Worm (Caenorhabditis elegans) whole organism, midembryonic: ENCODE data around the gene C05D12.2.

Experiments used
- T22C8.4 ChIP-seq: fragments of 200-800 bp; sonication (Bioruptor generic); IDR thresholded peaks from 2 replicates; pipeline ENCODE4 v1.3.6; 2022; ENCODE audit warnings: missing genetic modification characterization, missing compliant biosample characterization
- cog-1 ChIP-seq: sonication (generic microtip); optimal IDR thresholded peaks from 2 replicates; lab custom pipeline; 2016; ENCODE audit warnings: missing genetic modification characterization, missing compliant biosample characterization
- flt-1 ChIP-seq: fragments of 200-800 bp; sonication (Bioruptor generic); IDR thresholded peaks from 2 replicates; pipeline ENCODE4 v1.3.6; 2022; ENCODE audit warnings: missing genetic modification characterization, missing compliant biosample characterization
- klf-2 ChIP-seq: fragments of 200-800 bp; sonication (Bioruptor generic); conservative IDR thresholded peaks from 2 replicates; pipeline ENCODE4 v1.3.6; 2022; ENCODE audit warnings: missing genetic modification reagents, missing genetic modification characterization, missing compliant biosample characterization
- med-1 ChIP-seq: sonication (generic microtip); optimal IDR thresholded peaks from 2 replicates; lab custom pipeline; 2017; ENCODE audit warnings: missing genetic modification characterization, mild to moderate bottlenecking, missing compliant biosample characterization, antibody characterized with exemption, missing genetic modification reagents; ENCODE audit not compliant: insufficient read depth
- ref-1 ChIP-seq: fragments of 200-800 bp; sonication (Bioruptor generic); conservative IDR thresholded peaks from 2 replicates; pipeline ENCODE4 v1.3.6; 2022; ENCODE audit warnings: missing genetic modification reagents, missing genetic modification characterization, missing compliant biosample characterization
- tab-1 ChIP-seq: fragments of 200-800 bp; sonication (Bioruptor generic); IDR thresholded peaks from 2 replicates; pipeline ENCODE4 v1.3.6; 2022; ENCODE audit warnings: missing genetic modification characterization, missing compliant biosample characterization
- ztf-23 ChIP-seq: fragments of 200-800 bp; sonication (Bioruptor generic); IDR thresholded peaks from 2 replicates; pipeline ENCODE4 v1.3.6; 2022; ENCODE audit warnings: missing genetic modification reagents, missing genetic modification characterization, missing compliant biosample characterization
- ztf-29 ChIP-seq: fragments of 200-800 bp; sonication (Bioruptor generic); IDR thresholded peaks from 2 replicates; pipeline ENCODE4 v1.3.6; 2022; ENCODE audit warnings: missing genetic modification reagents, missing genetic modification characterization, missing compliant biosample characterization

Gene C05D12.2

ce11 chrII:11417999-11418398, at the start of gene C05D12.2:
Gene C05D12.2, plus strand, starts transcription at chrII:11418299.
- no peak for TF ChIP-seq ztf-29 (GFP tag; lab: Robert Waterston, UW)
- TF ChIP-seq flt-1 (GFP tag; lab: Robert Waterston, UW), result no peak
- no peak for TF ChIP-seq ztf-23 (GFP tag; lab: Robert Waterston, UW)
- TF ChIP-seq cog-1 (tag; lab: Kevin White, UChicago), result no peak
- no peak for TF ChIP-seq klf-2 (GFP tag; lab: Robert Waterston, UW)

- no peak for TF ChIP-seq T22C8.4
- no peak for TF ChIP-seq ref-1 (GFP tag; lab: Robert Waterston, UW)
- TF ChIP-seq cog-1 (tag; lab: Kevin White, UChicago), result no peak
- TF ChIP-seq med-1 (GFP tag; lab: Kevin White, UChicago), result no peak
- no peak for TF ChIP-seq flt-1 (GFP tag; lab: Robert Waterston, UW)
- no peak for TF ChIP-seq ztf-29 (GFP tag; lab: Robert Waterston, UW)
- TF ChIP-seq tab-1 (GFP tag; lab: Robert Waterston, UW), result no peak
- no peak for TF ChIP-seq ztf-23 (GFP tag; lab: Robert Waterston, UW)
- TF ChIP-seq klf-2 (GFP tag; lab: Robert Waterston, UW), result no peak
These were observed 46.1 kb upstream of the C05D12.2 start, which contains the start of gene C33B4.2 for ce11 chrII:11371981-11372380. Gene C33B4.2, minus strand, starts transcription at chrII:11372145.

ce11 chrII:11376026-11376425, 42.1 kb upstream of the C05D12.2 start:
- TF ChIP-seq ref-1 (GFP tag; lab: Robert Waterston, UW) (no peak), flt-1 (GFP tag; lab: Robert Waterston, UW) (no peak), T22C8.4 (no peak), ztf-29 (GFP tag; lab: Robert Waterston, UW) (no peak), cog-1 (tag; lab: Kevin White, UChicago) (no peak), klf-2 (GFP tag; lab: Robert Waterston, UW) (no peak), med-1 (GFP tag; lab: Kevin White, UChicago) (no peak), tab-1 (GFP tag; lab: Robert Waterston, UW) (no peak), ztf-23 (GFP tag; lab: Robert Waterston, UW) (no peak)

- TF ChIP-seq flt-1 (GFP tag; lab: Robert Waterston, UW) (no peak), cog-1 (tag; lab: Kevin White, UChicago) (no peak), klf-2 (GFP tag; lab: Robert Waterston, UW) (no peak), med-1 (GFP tag; lab: Kevin White, UChicago) (no peak), ztf-23 (GFP tag; lab: Robert Waterston, UW) (no peak), ztf-29 (GFP tag; lab: Robert Waterston, UW) (no peak), T22C8.4 (no peak)
These were observed 41.4 kb upstream of the C05D12.2 start for ce11 chrII:11376598-11377108.

ce11 chrII:11377700-11378099, 40.4 kb upstream of the C05D12.2 start:
- no peak for TF ChIP-seq tab-1 (GFP tag; lab: Robert Waterston, UW)
- TF ChIP-seq ztf-23 (GFP tag; lab: Robert Waterston, UW), result no peak
- TF ChIP-seq cog-1 (tag; lab: Kevin White, UChicago), result no peak
- no peak for TF ChIP-seq klf-2 (GFP tag; lab: Robert Waterston, UW)
- TF ChIP-seq ref-1 (GFP tag; lab: Robert Waterston, UW), result no peak
- TF ChIP-seq ztf-29 (GFP tag; lab: Robert Waterston, UW), result no peak
- TF ChIP-seq T22C8.4, result no peak
- no peak for TF ChIP-seq med-1 (GFP tag; lab: Kevin White, UChicago)
- TF ChIP-seq flt-1 (GFP tag; lab: Robert Waterston, UW), result no peak

ce11 chrII:11383058-11383457, 35.0 kb upstream of the C05D12.2 start, which contains the start of the genes C33B4.5 and C33B4.4:
Gene C33B4.5, plus strand, starts transcription at chrII:11383327.
Gene C33B4.4, minus strand, starts transcription at chrII:11383442.
- no peak for TF ChIP-seq ref-1 (GFP tag; lab: Robert Waterston, UW)
- TF ChIP-seq flt-1 (GFP tag; lab: Robert Waterston, UW), result no peak
- no peak for TF ChIP-seq T22C8.4
- no peak for TF ChIP-seq klf-2 (GFP tag; lab: Robert Waterston, UW)
- no peak for TF ChIP-seq tab-1 (GFP tag; lab: Robert Waterston, UW)
- no peak for TF ChIP-seq ztf-29 (GFP tag; lab: Robert Waterston, UW)
- TF ChIP-seq med-1 (GFP tag; lab: Kevin White, UChicago), result no peak
- no peak for TF ChIP-seq cog-1 (tag; lab: Kevin White, UChicago)
- TF ChIP-seq ztf-23 (GFP tag; lab: Robert Waterston, UW), result no peak

- no peak for TF ChIP-seq T22C8.4
- TF ChIP-seq tab-1 (GFP tag; lab: Robert Waterston, UW), result no peak
These were observed 34.0 kb upstream of the C05D12.2 start for ce11 chrII:11384099-11384498.

- TF ChIP-seq med-1 (GFP tag; lab: Kevin White, UChicago) (no peak), ztf-29 (GFP tag; lab: Robert Waterston, UW) (no peak), flt-1 (GFP tag; lab: Robert Waterston, UW) (no peak), ztf-23 (GFP tag; lab: Robert Waterston, UW) (no peak), tab-1 (GFP tag; lab: Robert Waterston, UW) (0 out of 2 replicates have a peak, but pooled peaks have one; percentile 39)
These were observed 31.1 kb upstream of the C05D12.2 start for ce11 chrII:11386950-11387349.

ce11 chrII:11390865-11391264, 27.2 kb upstream of the C05D12.2 start, which contains the start of gene shn-1:
Gene shn-1, minus strand, starts transcription at chrII:11390965.
- TF ChIP-seq T22C8.4, result no peak
- TF ChIP-seq flt-1 (GFP tag; lab: Robert Waterston, UW), result no peak
- TF ChIP-seq ztf-23 (GFP tag; lab: Robert Waterston, UW), result no peak
- TF ChIP-seq cog-1 (tag; lab: Kevin White, UChicago), result no peak
- no peak for TF ChIP-seq klf-2 (GFP tag; lab: Robert Waterston, UW)
- TF ChIP-seq ref-1 (GFP tag; lab: Robert Waterston, UW), result no peak
- TF ChIP-seq ztf-29 (GFP tag; lab: Robert Waterston, UW), result no peak
- TF ChIP-seq tab-1 (GFP tag; lab: Robert Waterston, UW), result no peak
